Fruit fly (Drosophila melanogaster) whole organism, embryonic: ENCODE data around the gene Vm32E.

ENCODE experiments used
- Antp ChIP-seq: fragments of 200-800 bp; sonication (Bioruptor generic); optimal IDR thresholded peaks from 3 replicates; lab custom pipeline; 2016; ENCODE audit warnings: missing biosample characterization, missing genetic modification characterization
- B-H1 ChIP-seq: fragments of 200-800 bp; sonication (Bioruptor generic); IDR thresholded peaks from 3 replicates; pipeline ENCODE4 v1.3.6; 2022; ENCODE audit warnings: missing biosample characterization, missing genetic modification characterization
- CG10321 ChIP-seq: fragments of 200-800 bp; sonication (Bioruptor generic); IDR thresholded peaks from 2 replicates; pipeline ENCODE4 v1.3.6; 2022; ENCODE audit warnings: missing biosample characterization, missing genetic modification characterization
- CG11723 ChIP-seq: fragments of 200-800 bp; sonication (Bioruptor generic); optimal IDR thresholded peaks from 2 replicates; lab custom pipeline; 2017; ENCODE audit warnings: missing biosample characterization, mild to moderate bottlenecking, missing genetic modification characterization
- CG12155 ChIP-seq: fragments of 200-800 bp; sonication (Bioruptor generic); optimal IDR thresholded peaks from 3 replicates; lab custom pipeline; 2016; ENCODE audit warnings: missing biosample characterization, missing genetic modification characterization
- CG12219 ChIP-seq: fragments of 200-800 bp; sonication (Bioruptor generic); optimal IDR thresholded peaks from 3 replicates; lab custom pipeline; 2018; ENCODE audit warnings: missing biosample characterization, mild to moderate bottlenecking, missing genetic modification characterization
- CG1602 ChIP-seq: fragments of 200-800 bp; sonication (Bioruptor generic); optimal IDR thresholded peaks from 3 replicates; lab custom pipeline; 2016; ENCODE audit warnings: missing biosample characterization, missing genetic modification characterization
- CG16815 ChIP-seq: fragments of 200-800 bp; sonication (Bioruptor generic); optimal IDR thresholded peaks from 3 replicates; lab custom pipeline; 2017; ENCODE audit warnings: missing biosample characterization, mild to moderate bottlenecking, missing genetic modification characterization
- CG17568 ChIP-seq: fragments of 200-800 bp; sonication (Bioruptor generic); optimal IDR thresholded peaks from 2 replicates; lab custom pipeline; 2018; ENCODE audit warnings: missing biosample characterization, mild to moderate bottlenecking, missing genetic modification characterization, moderate library complexity
- CG18599 ChIP-seq: fragments of 200-800 bp; sonication (Bioruptor generic); optimal IDR thresholded peaks from 3 replicates; lab custom pipeline; 2017; ENCODE audit warnings: missing biosample characterization, missing genetic modification characterization, mild to moderate bottlenecking, moderate library complexity, missing genetic modification reagents
- CG2120 ChIP-seq: fragments of 200-800 bp; sonication (Bioruptor generic); optimal IDR thresholded peaks from 3 replicates; lab custom pipeline; 2016; ENCODE audit warnings: missing biosample characterization, missing genetic modification characterization
- CG34422 ChIP-seq: fragments of 200-800 bp; sonication (Bioruptor generic); IDR thresholded peaks from 3 replicates; pipeline ENCODE4 v1.3.6; 2022; ENCODE audit warnings: missing biosample characterization, missing genetic modification characterization
- CG4424 ChIP-seq: fragments of 200-800 bp; sonication (Bioruptor generic); optimal IDR thresholded peaks from 3 replicates; lab custom pipeline; 2016; ENCODE audit warnings: missing biosample characterization, missing genetic modification characterization
- CG5953 ChIP-seq: fragments of 200-800 bp; sonication (Bioruptor generic); IDR thresholded peaks from 2 replicates; pipeline ENCODE4 v1.3.6; 2022; ENCODE audit warnings: missing biosample characterization, missing genetic modification characterization
- CG6683 ChIP-seq: fragments of 200-800 bp; sonication (Bioruptor generic); optimal IDR thresholded peaks from 2 replicates; lab custom pipeline; 2017; ENCODE audit warnings: missing biosample characterization, mild to moderate bottlenecking, missing genetic modification characterization, missing genetic modification reagents
- CG6689 ChIP-seq: fragments of 200-800 bp; sonication (Bioruptor generic); IDR thresholded peaks from 2 replicates; pipeline ENCODE4 v1.3.6; 2022; ENCODE audit warnings: missing biosample characterization, missing genetic modification characterization
- CG9797 ChIP-seq: fragments of 200-800 bp; sonication (Bioruptor generic); optimal IDR thresholded peaks from 3 replicates; lab custom pipeline; 2018; ENCODE audit warnings: missing biosample characterization, mild to moderate bottlenecking, missing genetic modification characterization
- Deaf1 ChIP-seq: fragments of 200-800 bp; optimal IDR thresholded peaks from 3 replicates; lab custom pipeline; 2019; ENCODE audit warnings: missing biosample characterization, mild to moderate bottlenecking, missing genetic modification characterization, moderate library complexity
- Drgx ChIP-seq: fragments of 200-800 bp; sonication (Bioruptor generic); IDR thresholded peaks from 2 replicates; pipeline ENCODE4 v1.3.6; 2022; ENCODE audit warnings: missing biosample characterization, missing genetic modification characterization
- Hand ChIP-seq: fragments of 200-800 bp; sonication (Bioruptor generic); optimal IDR thresholded peaks from 2 replicates; lab custom pipeline; 2017; ENCODE audit warnings: mild to moderate bottlenecking, missing biosample characterization, missing genetic modification reagents, missing genetic modification characterization
- Hmx ChIP-seq: fragments of 200-800 bp; sonication (Bioruptor generic); optimal IDR thresholded peaks from 2 replicates; lab custom pipeline; 2016; ENCODE audit warnings: missing biosample characterization, missing genetic modification characterization
- Hr3 ChIP-seq: fragments of 200-800 bp; sonication (Bioruptor generic); optimal IDR thresholded peaks from 3 replicates; lab custom pipeline; 2016; ENCODE audit warnings: missing biosample characterization, missing genetic modification characterization
- Hr39 ChIP-seq: fragments of >200 bp; optimal IDR thresholded peaks from 2 replicates; lab custom pipeline; 2017
- Meics ChIP-seq: fragments of 200-800 bp; sonication (Bioruptor generic); optimal IDR thresholded peaks from 2 replicates; lab custom pipeline; 2017; ENCODE audit warnings: missing biosample characterization, mild to moderate bottlenecking, missing genetic modification characterization
- Ptx1 ChIP-seq: fragments of 200-800 bp; sonication (Bioruptor generic); IDR thresholded peaks from 2 replicates; pipeline ENCODE4 v1.3.6; 2022; ENCODE audit warnings: missing biosample characterization, missing genetic modification characterization
- Sox102F ChIP-seq: fragments of 200-800 bp; sonication (Bioruptor generic); optimal IDR thresholded peaks from 2 replicates; lab custom pipeline; 2018; ENCODE audit warnings: missing biosample characterization, mild to moderate bottlenecking, missing genetic modification characterization, moderate library complexity
- Sry-δ ChIP-seq: fragments of 200-800 bp; sonication (Bioruptor generic); optimal IDR thresholded peaks from 2 replicates; lab custom pipeline; 2016; ENCODE audit warnings: missing biosample characterization, missing genetic modification characterization
- Trl ChIP-seq, 3 experiments: fragments of >200 bp in 2 of 3; fragments of 200-800 bp in 1 of 3; sonication (Bioruptor generic) in 1 of 3; optimal IDR thresholded peaks; 2 replicates in 1 of 3; 3 replicates in 2 of 3; lab custom pipeline; 2016 to 2017; ENCODE audit warnings: missing biosample characterization in 1 of 3, missing genetic modification characterization in 1 of 3
- cad ChIP-seq: fragments of >200 bp; optimal IDR thresholded peaks from 2 replicates; lab custom pipeline; 2017; ENCODE audit warnings: missing biosample characterization, missing genetic modification characterization
- caup ChIP-seq: fragments of 200-800 bp; sonication (Bioruptor generic); optimal IDR thresholded peaks from 3 replicates; lab custom pipeline; 2017; ENCODE audit warnings: missing biosample characterization, mild to moderate bottlenecking, missing genetic modification characterization, moderate library complexity; ENCODE audit not compliant: severe bottlenecking
- crc ChIP-seq: fragments of 200-800 bp; sonication (Bioruptor generic); optimal IDR thresholded peaks from 2 replicates; lab custom pipeline; 2016; ENCODE audit warnings: missing biosample characterization, missing genetic modification characterization
- esg ChIP-seq: fragments of 200-800 bp; sonication (Bioruptor generic); conservative IDR thresholded peaks from 2 replicates; pipeline ENCODE4 v1.3.6; 2022; ENCODE audit warnings: missing biosample characterization, missing genetic modification characterization
- ewg ChIP-seq: fragments of 200-800 bp; sonication (Bioruptor generic); optimal IDR thresholded peaks from 3 replicates; lab custom pipeline; 2017; ENCODE audit warnings: mild to moderate bottlenecking, missing biosample characterization, missing genetic modification reagents, missing genetic modification characterization
- fd102C ChIP-seq: fragments of 200-800 bp; sonication (Bioruptor generic); optimal IDR thresholded peaks from 2 replicates; lab custom pipeline; 2018; ENCODE audit warnings: missing biosample characterization, mild to moderate bottlenecking, missing genetic modification characterization, moderate library complexity
- gcm ChIP-seq: fragments of 200-800 bp; sonication (Bioruptor generic); optimal IDR thresholded peaks from 2 replicates; lab custom pipeline; 2019; ENCODE audit warnings: missing biosample characterization, mild to moderate bottlenecking, missing genetic modification characterization, moderate library complexity
- grau ChIP-seq: fragments of 200-800 bp; optimal IDR thresholded peaks from 3 replicates; lab custom pipeline; 2019; ENCODE audit warnings: missing biosample characterization, mild to moderate bottlenecking, missing genetic modification characterization, moderate library complexity
- ind ChIP-seq: fragments of 200-800 bp; sonication (Bioruptor generic); optimal IDR thresholded peaks from 3 replicates; lab custom pipeline; 2016; ENCODE audit warnings: missing biosample characterization, missing genetic modification characterization
- lab ChIP-seq: fragments of 200-800 bp; sonication (Bioruptor generic); optimal IDR thresholded peaks from 3 replicates; lab custom pipeline; 2017; ENCODE audit warnings: missing biosample characterization, missing genetic modification characterization, mild to moderate bottlenecking, moderate library complexity, missing genetic modification reagents
- lbe ChIP-seq: fragments of 200-800 bp; sonication (Bioruptor generic); optimal IDR thresholded peaks from 2 replicates; lab custom pipeline; 2016; ENCODE audit warnings: missing biosample characterization, mild to moderate bottlenecking, missing genetic modification characterization
- org-1 ChIP-seq: fragments of 200-800 bp; sonication (Bioruptor generic); optimal IDR thresholded peaks from 2 replicates; lab custom pipeline; 2017; ENCODE audit warnings: missing biosample characterization, missing genetic modification characterization
- peb ChIP-seq: fragments of 200-800 bp; sonication (Bioruptor generic); IDR thresholded peaks from 2 replicates; pipeline ENCODE4 v1.3.6; 2022; ENCODE audit warnings: missing biosample characterization, missing genetic modification characterization
- ranshi ChIP-seq: fragments of 200-800 bp; sonication (Bioruptor generic); IDR thresholded peaks from 2 replicates; pipeline ENCODE4 v1.3.6; 2022; ENCODE audit warnings: missing biosample characterization, missing genetic modification characterization
- scrt ChIP-seq: fragments of 200-800 bp; sonication (Bioruptor generic); optimal IDR thresholded peaks from 2 replicates; lab custom pipeline; 2018; ENCODE audit warnings: missing biosample characterization, mild to moderate bottlenecking, missing genetic modification characterization, moderate library complexity
- sens ChIP-seq: fragments of 200-800 bp; sonication (Bioruptor generic); peaks from one replicate; lab custom pipeline; 2016; ENCODE audit warnings: missing biosample characterization, missing genetic modification characterization
- shn ChIP-seq: fragments of 200-800 bp; sonication (Bioruptor generic); optimal IDR thresholded peaks from 3 replicates; lab custom pipeline; 2016; ENCODE audit warnings: missing biosample characterization, missing genetic modification characterization
- wor ChIP-seq: fragments of 200-800 bp; sonication (Bioruptor generic); IDR thresholded peaks from 2 replicates; pipeline ENCODE4 v1.3.6; 2022; ENCODE audit warnings: missing biosample characterization, missing genetic modification characterization

Gene Vm32E

DNA sequence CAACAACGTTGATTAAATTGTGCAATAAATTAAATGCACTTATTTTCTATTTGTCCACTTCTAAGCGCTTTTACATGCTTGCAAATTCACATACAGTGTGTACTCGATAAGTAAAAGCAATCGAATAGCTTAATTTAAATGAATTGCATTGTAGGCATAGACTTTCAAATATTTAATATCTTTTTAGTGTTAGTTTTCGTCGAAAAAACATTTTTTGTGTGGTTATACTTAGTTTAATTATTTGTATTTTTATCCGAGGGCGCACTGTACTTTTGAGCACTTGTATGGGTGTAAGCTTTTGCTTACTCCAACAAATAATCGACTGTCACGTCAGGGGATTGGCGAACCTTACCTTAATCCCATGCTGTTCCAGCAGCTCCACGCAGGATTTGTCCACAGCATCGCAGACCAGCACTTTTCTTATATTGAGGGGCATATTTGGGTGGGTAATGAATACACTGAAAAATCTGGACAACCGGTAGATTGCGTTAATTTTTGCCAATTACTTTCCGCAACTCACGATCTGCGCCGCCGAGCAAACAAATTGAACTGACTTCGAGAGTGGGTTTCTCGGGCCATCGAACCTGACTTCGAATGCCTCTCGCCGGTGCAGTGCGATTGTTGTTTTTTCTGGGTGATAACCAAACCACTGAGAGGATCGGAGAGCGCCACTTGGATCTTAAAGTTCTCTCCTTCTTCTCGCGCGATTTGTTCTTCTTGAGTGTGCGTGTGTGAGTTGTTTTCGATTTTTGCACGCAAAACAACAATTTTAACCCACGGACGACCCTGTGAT is 16.1 kb downstream of the Vm32E start, which contains the start of gene CG6287 (continued):
- TF ChIP-seq CG11723 (no peak), Meics (GFP tag; lab: Kevin White, UChicago) (peak; percentile 34), ewg (GFP tag; lab: Kevin White, UChicago) (no peak), CG18599 (peak; percentile 25), B-H1 (GFP tag; lab: Robert Waterston, UW) (no peak), CG6683 (GFP tag; lab: Kevin White, UChicago) (no peak), shn (GFP tag; lab: Kevin White, UChicago) (no peak), Hand (GFP tag; lab: Kevin White, UChicago) (no peak), CG1602 (GFP tag; lab: Kevin White, UChicago) (peak; percentile 6), CG17568 (no peak), CG9797 (GFP tag; lab: Kevin White, UChicago) (no peak), fd102C (GFP tag; lab: Kevin White, UChicago) (no peak), CG4424 (GFP tag; lab: Kevin White, UChicago) (no peak), ranshi (GFP tag; lab: Robert Waterston, UW) (peak; percentile 30; the same call in 1 of the 2 replicates), Sox102F (GFP tag; lab: Kevin White, UChicago) (no peak), peb (no peak), Antp (no peak), sens (GFP tag; lab: Kevin White, UChicago) (peak; percentile 51), CG10321 (GFP tag; lab: Robert Waterston, UW) (0 out of 2 replicates have a peak, but pooled peaks have one; percentile 12), Sry-δ (GFP tag; lab: Kevin White, UChicago) (no peak), CG5953 (no peak), Ptx1 (GFP tag; lab: Robert Waterston, UW) (no peak), CG12155 (GFP tag; lab: Kevin White, UChicago) (peak; percentile 20), wor (GFP tag; lab: Robert Waterston, UW) (no peak), Hmx (GFP tag; lab: Kevin White, UChicago) (no peak), crc (GFP tag; lab: Kevin White, UChicago) (no peak), Drgx (GFP tag; lab: Robert Waterston, UW) (peak; percentile 97), Trl (optimal IDR thresholded peaks at IDR 0.05; lab: Kevin White, UChicago) (peak in 1 of 2 experiments; percentile 19), Trl (GFP tag; optimal IDR thresholded peaks at IDR 0.05; lab: Kevin White, UChicago) (no peak), esg (0 out of 2 replicates have a peak, but pooled peaks have one; percentile 13), CG2120 (GFP tag; lab: Kevin White, UChicago) (peak; percentile 59), lbe (peak; percentile 72), grau (no peak), lab (GFP tag; lab: Kevin White, UChicago) (peak; percentile 32), ind (GFP tag; lab: Kevin White, UChicago) (peak; percentile 29)

DNA sequence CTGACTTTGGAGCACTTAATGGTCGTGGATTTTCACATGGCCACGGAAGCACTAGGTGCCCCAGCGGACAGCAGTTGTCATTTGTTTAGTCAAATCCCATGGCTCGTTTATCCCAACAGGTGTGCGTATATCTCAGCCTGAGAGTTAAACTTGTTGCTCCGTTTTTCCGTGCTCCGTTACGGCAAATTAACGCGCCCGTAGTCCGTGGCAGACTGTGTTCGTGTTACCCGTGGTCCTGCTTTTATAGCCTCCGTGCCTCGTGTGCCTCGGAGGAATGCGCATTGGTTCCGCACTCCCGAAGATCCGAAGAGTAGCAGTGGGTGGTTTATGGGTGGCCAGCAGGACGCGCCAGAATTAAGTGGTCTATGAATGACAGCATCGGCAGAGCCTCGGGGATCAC is 22.5 kb downstream of the Vm32E start, which contains the start of gene Gyc32E:
Gene Gyc32E (minus strand): TSS at position 133 of the 400 bp plus-strand sequence.
- no peak for TF ChIP-seq CG12219
- TF ChIP-seq Deaf1 (tag; lab: Kevin White, UChicago), result peak; percentile 84
- TF ChIP-seq scrt (GFP tag; lab: Kevin White, UChicago), result peak; percentile 54

DNA sequence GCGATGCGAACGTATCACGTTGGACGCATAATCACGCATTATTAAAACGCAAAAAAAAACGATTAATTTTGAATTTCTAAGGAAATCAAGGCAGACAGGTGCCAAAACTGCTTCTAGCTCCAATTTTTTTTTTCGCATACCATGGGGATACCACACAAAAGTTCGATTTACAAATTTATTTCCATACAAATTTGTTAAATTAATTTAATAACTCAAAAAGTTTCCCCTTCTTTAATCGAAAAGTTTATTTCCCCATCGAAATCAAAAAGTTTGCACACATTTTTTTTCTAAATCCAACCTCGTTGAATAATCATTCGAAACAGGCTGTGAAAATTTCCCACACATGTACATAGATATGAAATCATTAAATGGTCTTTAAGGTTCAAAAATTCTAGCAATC is 26.1 kb downstream of the Vm32E start, which contains the start of gene CG31867:
Gene CG31867 (minus strand): TSS at position 101 of the 400 bp plus-strand sequence.
- TF ChIP-seq org-1 (GFP tag; lab: Kevin White, UChicago) (no peak), Hr39 (lab: Kevin White, UChicago) (no peak), gcm (GFP tag; lab: Kevin White, UChicago) (no peak), CG6689 (GFP tag; lab: Robert Waterston, UW) (no peak), caup (GFP tag; lab: Kevin White, UChicago) (no peak), cad (no peak), Hr3 (GFP tag; lab: Kevin White, UChicago) (no peak), CG9797 (GFP tag; lab: Kevin White, UChicago) (no peak), CG34422 (GFP tag; lab: Robert Waterston, UW) (no peak), Deaf1 (tag; lab: Kevin White, UChicago) (no peak), CG16815 (no peak)
